Worm (Caenorhabditis elegans) whole organism, L4 larva: ENCODE measurements around the gene ttr-23.

Experiments
- lin-29 ChIP-seq: fragments of 200-800 bp; sonication (Bioruptor generic); IDR thresholded peaks from 2 replicates; pipeline ENCODE4 v1.3.6; 2022; ENCODE audit warnings: missing genetic modification reagents, missing genetic modification characterization, missing compliant biosample characterization
- nhr-48 ChIP-seq: sonication (generic microtip); optimal IDR thresholded peaks from 2 replicates; lab custom pipeline; 2016; ENCODE audit warnings: mild to moderate bottlenecking, missing genetic modification characterization, missing compliant biosample characterization
- zag-1 ChIP-seq: fragments of 150-350 bp; optimal IDR thresholded peaks from 2 replicates; lab custom pipeline; 2014; ENCODE audit warnings: missing biosample characterization, missing genetic modification characterization

DNA sequence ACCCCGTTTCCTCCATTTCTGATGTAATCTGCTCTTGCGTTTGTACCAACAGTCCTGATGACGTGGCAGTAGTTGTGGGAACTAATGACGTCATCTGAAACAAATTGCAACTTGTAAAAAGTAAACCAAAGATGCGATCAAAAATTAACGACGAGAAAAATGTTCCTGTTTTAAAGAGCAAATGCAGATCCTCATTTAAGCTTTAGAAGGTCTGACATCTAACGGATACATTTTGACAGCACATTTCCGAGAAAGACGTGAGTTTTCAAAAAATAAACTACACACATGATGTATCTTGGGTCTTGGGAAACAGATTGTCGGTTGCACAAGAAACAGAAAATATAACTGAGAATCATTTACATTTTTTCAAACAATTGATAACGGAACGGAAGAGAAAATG lies 25.8 kb upstream of the ttr-23 start, which contains the start of gene H09F14.1:
- no peak for TF ChIP-seq zag-1 (tag; lab: Kevin White, UChicago)
- TF ChIP-seq lin-29 (GFP tag; lab: Robert Waterston, UW) = no peak
- TF ChIP-seq nhr-48 (tag; lab: Kevin White, UChicago) = no peak
